Fruit fly (Drosophila melanogaster) whole organism, embryonic: Measurements from ENCODE around the gene CG15882.

Source experiments
- Atf-2 ChIP-seq: fragments of 200-800 bp; sonication (Bioruptor generic); optimal IDR thresholded peaks from 2 replicates; lab custom pipeline; 2016; ENCODE audit warnings: missing biosample characterization, missing genetic modification characterization
- B-H1 ChIP-seq: fragments of 200-800 bp; sonication (Bioruptor generic); IDR thresholded peaks from 3 replicates; pipeline ENCODE4 v1.3.6; 2022; ENCODE audit warnings: missing biosample characterization, missing genetic modification characterization
- Bgb ChIP-seq: fragments of 200-800 bp; sonication (Bioruptor generic); IDR thresholded peaks from 2 replicates; pipeline ENCODE4 v1.3.6; 2022; ENCODE audit warnings: missing biosample characterization, missing genetic modification characterization; ENCODE audit not compliant: partially characterized antibody
- CG10321 ChIP-seq: fragments of 200-800 bp; sonication (Bioruptor generic); IDR thresholded peaks from 2 replicates; pipeline ENCODE4 v1.3.6; 2022; ENCODE audit warnings: missing biosample characterization, missing genetic modification characterization
- CG10431 ChIP-seq: fragments of 200-800 bp; sonication (Bioruptor generic); optimal IDR thresholded peaks from 3 replicates; lab custom pipeline; 2018; ENCODE audit warnings: missing biosample characterization, mild to moderate bottlenecking, missing genetic modification characterization
- CG1233 ChIP-seq: fragments of 200-800 bp; sonication (Bioruptor generic); optimal IDR thresholded peaks from 4 replicates; lab custom pipeline; 2018; ENCODE audit warnings: missing biosample characterization, mild to moderate bottlenecking, missing genetic modification characterization
- CG17361 ChIP-seq: fragments of 200-800 bp; sonication (Bioruptor generic); IDR thresholded peaks from 3 replicates; pipeline ENCODE4 v1.3.6; 2022; ENCODE audit warnings: missing biosample characterization, missing genetic modification characterization
- CG17612 ChIP-seq: fragments of 200-800 bp; sonication (Bioruptor generic); IDR thresholded peaks from 2 replicates; pipeline ENCODE4 v1.3.6; 2022; ENCODE audit warnings: missing biosample characterization, missing genetic modification characterization
- CG1832 ChIP-seq: fragments of 200-800 bp; sonication (Bioruptor generic); optimal IDR thresholded peaks from 2 replicates; lab custom pipeline; 2017; ENCODE audit warnings: missing biosample characterization, mild to moderate bottlenecking, missing genetic modification characterization, inconsistent platforms
- CG30431 ChIP-seq: fragments of 200-800 bp; sonication (Bioruptor generic); optimal IDR thresholded peaks from 2 replicates; lab custom pipeline; 2017; ENCODE audit warnings: missing biosample characterization, missing genetic modification characterization
- CG3281 ChIP-seq: fragments of 200-800 bp; sonication (Bioruptor generic); optimal IDR thresholded peaks from 3 replicates; lab custom pipeline; 2017; ENCODE audit warnings: missing biosample characterization, mild to moderate bottlenecking, missing genetic modification characterization
- CG33557 ChIP-seq: fragments of 200-800 bp; sonication (Bioruptor generic); optimal IDR thresholded peaks from 2 replicates; lab custom pipeline; 2019; ENCODE audit warnings: missing biosample characterization, mild to moderate bottlenecking, missing genetic modification characterization, moderate library complexity
- CG3847 ChIP-seq: fragments of 200-800 bp; sonication (Bioruptor generic); IDR thresholded peaks from 2 replicates; pipeline ENCODE4 v1.3.6; 2022; ENCODE audit warnings: missing biosample characterization, missing genetic modification characterization
- CG5245 ChIP-seq: fragments of 200-800 bp; sonication (Bioruptor generic); optimal IDR thresholded peaks from 3 replicates; lab custom pipeline; 2016; ENCODE audit warnings: missing biosample characterization, missing genetic modification characterization
- CG6175 ChIP-seq: fragments of 200-800 bp; sonication (Bioruptor generic); IDR thresholded peaks from 3 replicates; pipeline ENCODE4 v1.3.6; 2022; ENCODE audit warnings: missing biosample characterization, missing genetic modification characterization
- CG7556 ChIP-seq: fragments of 200-800 bp; sonication (Bioruptor generic); optimal IDR thresholded peaks from 2 replicates; lab custom pipeline; 2017; ENCODE audit warnings: missing biosample characterization, mild to moderate bottlenecking, missing genetic modification characterization
- CG7963 ChIP-seq: fragments of 200-800 bp; sonication (Bioruptor generic); IDR thresholded peaks from 3 replicates; pipeline ENCODE4 v1.3.6; 2022; ENCODE audit warnings: missing biosample characterization, missing genetic modification characterization; ENCODE audit not compliant: partially characterized antibody
- CG8290 ChIP-seq, 3 experiments: fragments of 200-800 bp; sonication (Bioruptor generic); optimal IDR thresholded peaks; 2 replicates each; lab custom pipeline; 2016 to 2019; ENCODE audit warnings: missing biosample characterization in 3 of 3, missing genetic modification characterization in 3 of 3, mild to moderate bottlenecking in 2 of 3, moderate library complexity in 1 of 3
- CG8924 ChIP-seq: fragments of 200-800 bp; optimal IDR thresholded peaks from 3 replicates; lab custom pipeline; 2019; ENCODE audit warnings: missing biosample characterization, mild to moderate bottlenecking, missing genetic modification characterization, moderate library complexity
- CG9932 ChIP-seq: fragments of 200-800 bp; sonication (Bioruptor generic); IDR thresholded peaks from 2 replicates; pipeline ENCODE4 v1.3.6; 2022; ENCODE audit warnings: missing biosample characterization, missing genetic modification characterization
- Camta ChIP-seq: fragments of 200-800 bp; sonication (Bioruptor generic); optimal IDR thresholded peaks from 2 replicates; lab custom pipeline; 2016; ENCODE audit warnings: missing biosample characterization, missing genetic modification characterization
- D19A ChIP-seq: fragments of 200-800 bp; optimal IDR thresholded peaks from 3 replicates; lab custom pipeline; 2019; ENCODE audit warnings: missing biosample characterization, mild to moderate bottlenecking, missing genetic modification characterization, moderate library complexity
- GATAe ChIP-seq: fragments of 200-800 bp; sonication (Bioruptor generic); conservative IDR thresholded peaks from 2 replicates; pipeline ENCODE4 v1.3.6; 2022; ENCODE audit warnings: missing biosample characterization, missing genetic modification characterization
- HLHmδ ChIP-seq: fragments of 200-800 bp; sonication (Bioruptor generic); optimal IDR thresholded peaks from 2 replicates; lab custom pipeline; 2018; ENCODE audit warnings: missing biosample characterization, mild to moderate bottlenecking, missing genetic modification characterization, moderate library complexity
- Jarid2 ChIP-seq: fragments of 200-800 bp; sonication (Bioruptor generic); optimal IDR thresholded peaks from 3 replicates; lab custom pipeline; 2017; ENCODE audit warnings: mild to moderate bottlenecking, missing biosample characterization, missing genetic modification reagents, missing genetic modification characterization
- Med ChIP-seq: fragments of 200-800 bp; sonication (Bioruptor generic); peaks from one replicate; lab custom pipeline; 2016; ENCODE audit warnings: missing biosample characterization, missing genetic modification characterization, mild to moderate bottlenecking, inconsistent platforms, moderate library complexity
- Pdp1 ChIP-seq, 2 experiments: fragments of 200-800 bp; sonication (Bioruptor generic); optimal IDR thresholded peaks; 3 replicates each; lab custom pipeline; 2016; ENCODE audit warnings: missing biosample characterization in 2 of 2, missing genetic modification characterization in 2 of 2, mild to moderate bottlenecking in 1 of 2, moderate library complexity in 1 of 2
- Ssrp ChIP-seq: fragments of 200-800 bp; sonication (Bioruptor generic); optimal IDR thresholded peaks from 2 replicates; lab custom pipeline; 2018; ENCODE audit warnings: missing biosample characterization, mild to moderate bottlenecking, missing genetic modification characterization, moderate library complexity
- bbx ChIP-seq: fragments of 200-800 bp; sonication (Bioruptor generic); IDR thresholded peaks from 2 replicates; pipeline ENCODE4 v1.3.6; 2022; ENCODE audit warnings: missing biosample characterization, missing genetic modification characterization; ENCODE audit not compliant: partially characterized antibody
- corto ChIP-seq: fragments of 200-800 bp; sonication (Bioruptor generic); optimal IDR thresholded peaks from 2 replicates; lab custom pipeline; 2016; ENCODE audit warnings: missing biosample characterization, mild to moderate bottlenecking, missing genetic modification characterization, moderate library complexity
- croc ChIP-seq: fragments of 200-800 bp; sonication (Bioruptor generic); conservative IDR thresholded peaks from 3 replicates; pipeline ENCODE4 v1.3.6; 2022; ENCODE audit warnings: missing biosample characterization, missing genetic modification characterization
- cwo ChIP-seq: fragments of 200-800 bp; sonication (Bioruptor generic); optimal IDR thresholded peaks from 3 replicates; lab custom pipeline; 2017; ENCODE audit warnings: missing biosample characterization, missing genetic modification characterization, mild to moderate bottlenecking, moderate library complexity, missing genetic modification reagents
- dati ChIP-seq: fragments of 200-800 bp; sonication (Bioruptor generic); IDR thresholded peaks from 2 replicates; pipeline ENCODE4 v1.3.6; 2022; ENCODE audit warnings: missing biosample characterization, missing genetic modification characterization
- dm ChIP-seq: fragments of 200-800 bp; sonication (Bioruptor generic); optimal IDR thresholded peaks from 3 replicates; lab custom pipeline; 2016; ENCODE audit warnings: missing biosample characterization, missing genetic modification characterization
- gce ChIP-seq: fragments of 200-800 bp; sonication (Bioruptor generic); IDR thresholded peaks from 3 replicates; pipeline ENCODE4 v1.3.6; 2022; ENCODE audit warnings: missing biosample characterization, missing genetic modification characterization
- gcm ChIP-seq: fragments of 200-800 bp; sonication (Bioruptor generic); optimal IDR thresholded peaks from 2 replicates; lab custom pipeline; 2019; ENCODE audit warnings: missing biosample characterization, mild to moderate bottlenecking, missing genetic modification characterization, moderate library complexity
- gt ChIP-seq: fragments of 200-800 bp; sonication (Bioruptor generic); IDR thresholded peaks from 2 replicates; pipeline ENCODE4 v1.3.6; 2022; ENCODE audit warnings: missing biosample characterization, missing genetic modification characterization
- hth ChIP-seq: fragments of >200 bp; optimal IDR thresholded peaks from 2 replicates; lab custom pipeline; 2017; ENCODE audit warnings: inconsistent platforms
- kni ChIP-seq: fragments of 200-800 bp; sonication (Bioruptor generic); optimal IDR thresholded peaks from 3 replicates; lab custom pipeline; 2017; ENCODE audit warnings: mild to moderate bottlenecking, missing biosample characterization, missing genetic modification reagents, missing genetic modification characterization
- lab ChIP-seq: fragments of 200-800 bp; sonication (Bioruptor generic); optimal IDR thresholded peaks from 3 replicates; lab custom pipeline; 2017; ENCODE audit warnings: missing biosample characterization, missing genetic modification characterization, mild to moderate bottlenecking, moderate library complexity, missing genetic modification reagents
- maf-S ChIP-seq: fragments of 200-800 bp; sonication (Bioruptor generic); optimal IDR thresholded peaks from 2 replicates; lab custom pipeline; 2016; ENCODE audit warnings: missing biosample characterization, missing genetic modification characterization
- onecut ChIP-seq: fragments of 200-800 bp; sonication (Bioruptor generic); IDR thresholded peaks from 2 replicates; pipeline ENCODE4 v1.3.6; 2022; ENCODE audit warnings: missing biosample characterization, missing genetic modification characterization
- sqz ChIP-seq: fragments of 200-800 bp; sonication (Bioruptor generic); optimal IDR thresholded peaks from 3 replicates; lab custom pipeline; 2018; ENCODE audit warnings: missing biosample characterization, mild to moderate bottlenecking, missing genetic modification characterization
- tup ChIP-seq: fragments of 200-800 bp; sonication (Bioruptor generic); optimal IDR thresholded peaks from 2 replicates; lab custom pipeline; 2016; ENCODE audit warnings: missing biosample characterization, mild to moderate bottlenecking, missing genetic modification characterization, moderate library complexity
- wdn ChIP-seq: fragments of 200-800 bp; sonication (Bioruptor generic); IDR thresholded peaks from 2 replicates; pipeline ENCODE4 v1.3.6; 2022; ENCODE audit warnings: missing biosample characterization, missing genetic modification characterization

The CG15882 gene

DNA sequence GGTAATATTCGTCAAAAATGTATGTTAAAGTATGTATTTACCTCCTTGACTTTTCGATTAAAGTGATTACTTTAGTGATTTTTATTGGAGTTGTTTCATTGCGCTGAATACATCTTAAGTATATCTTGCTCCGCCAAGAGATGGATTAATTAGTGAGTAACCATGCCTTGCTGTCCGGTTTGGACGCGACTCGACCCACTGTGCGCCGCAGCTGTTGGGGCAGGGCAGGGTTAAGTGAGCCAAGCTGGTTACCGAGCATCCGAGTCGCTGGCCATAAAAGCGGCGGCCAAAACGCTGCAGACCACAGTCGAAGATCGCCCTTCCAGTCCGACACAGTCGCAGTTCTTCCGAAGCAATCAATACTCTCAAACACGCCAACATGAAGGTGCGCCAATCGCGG is 42.8 kb downstream of the CG15882 start, which contains the start of gene CG14191 (continued):
- TF ChIP-seq CG1233 (GFP tag; lab: Kevin White, UChicago) (no peak), CG8924 (tag; lab: Kevin White, UChicago) (no peak)

DNA sequence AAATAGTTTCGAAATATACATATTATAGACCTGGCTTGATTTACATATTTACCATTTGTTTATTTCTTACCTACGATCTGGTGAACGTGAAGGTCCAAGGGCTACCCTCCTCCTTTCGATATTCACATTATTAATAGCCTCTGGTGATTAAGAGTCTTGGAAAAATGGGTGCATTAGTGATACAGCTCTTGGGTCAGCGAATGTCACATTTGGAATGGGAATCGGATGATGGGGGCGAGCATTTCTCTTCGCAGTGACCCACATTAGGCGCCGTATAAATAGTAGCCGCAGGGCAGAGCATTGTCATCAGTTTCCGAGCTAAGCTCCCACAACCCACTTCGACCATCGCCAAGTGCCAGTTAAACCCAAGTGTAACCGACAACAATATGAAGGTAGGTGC is 46.8 kb downstream of the CG15882 start, which contains the start of gene CG7406:
TSS of gene CG7406 (plus strand) at position 301 of the 400 bp plus-strand sequence.
- TF ChIP-seq dm (GFP tag; lab: Kevin White, UChicago) (no peak), hth (lab: Kevin White, UChicago) (no peak), CG5245 (GFP tag; lab: Kevin White, UChicago) (no peak), Camta (GFP tag; lab: Kevin White, UChicago) (no peak), kni (GFP tag; lab: Kevin White, UChicago) (no peak), CG3847 (GFP tag; lab: Robert Waterston, UW) (no peak), CG7556 (GFP tag; lab: Kevin White, UChicago) (no peak), Bgb (GFP tag; lab: Robert Waterston, UW) (no peak), CG9932 (no peak), gcm (GFP tag; lab: Kevin White, UChicago) (no peak), Med (no peak), bbx (GFP tag; lab: Robert Waterston, UW) (no peak), gt (GFP tag; lab: Robert Waterston, UW) (no peak)
- TF ChIP-seq, all 482 proteins: peak for 0

DNA sequence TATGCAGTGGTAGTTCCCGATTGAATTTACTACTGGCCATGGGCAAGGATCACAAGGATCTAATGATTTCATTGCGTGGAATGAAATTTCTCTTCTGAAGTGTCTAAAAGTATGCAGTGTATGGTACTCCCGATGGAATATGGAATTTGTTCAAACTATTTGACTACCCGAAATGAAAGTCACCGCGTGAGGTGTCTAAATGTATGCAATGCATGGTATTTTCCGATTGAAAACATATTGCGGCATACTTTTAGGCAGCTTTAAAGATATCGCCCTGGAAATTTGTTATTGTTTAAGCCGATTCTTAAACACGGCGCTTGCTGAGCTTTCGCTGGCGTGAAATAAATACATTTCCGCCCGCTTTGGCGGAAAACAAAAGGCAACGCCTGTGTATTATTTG is 49.6 kb downstream of the CG15882 start:
- TF ChIP-seq HLHmδ (GFP tag; lab: Kevin White, UChicago) (no peak), CG17612 (GFP tag; lab: Robert Waterston, UW) (peak; percentile 86), CG8290 (GFP tag; optimal IDR thresholded peaks at IDR 0.05; lab: Kevin White, UChicago) (peak; percentile 87), CG8290 (tag; optimal IDR thresholded peaks at IDR 0.05; lab: Kevin White, UChicago) (peak; percentile 7 to 69), Med (peak; percentile 19)

- no peak for TF ChIP-seq CG33557 (GFP tag; lab: Kevin White, UChicago)
- TF ChIP-seq CG17361: no peak
- TF ChIP-seq dati (GFP tag; lab: Robert Waterston, UW): no peak
- TF ChIP-seq cwo: peak; percentile 6
- no peak for TF ChIP-seq CG30431 (GFP tag; lab: Kevin White, UChicago)
- TF ChIP-seq maf-S (GFP tag; lab: Kevin White, UChicago): no peak
- TF ChIP-seq corto: no peak
- no peak for TF ChIP-seq CG7963 (GFP tag; lab: Robert Waterston, UW)
- TF ChIP-seq CG3281: no peak
- TF ChIP-seq CG10321: 0 out of 2 replicates have a peak, but pooled peaks have one; percentile 39
- TF ChIP-seq wdn (GFP tag; lab: Robert Waterston, UW): no peak
- TF ChIP-seq croc (GFP tag; lab: Robert Waterston, UW): no peak
- TF ChIP-seq B-H1 (GFP tag; lab: Robert Waterston, UW): no peak
- peak; percentile 10 for TF ChIP-seq lab (GFP tag; lab: Kevin White, UChicago)
- no peak for TF ChIP-seq onecut (GFP tag; lab: Robert Waterston, UW)
- TF ChIP-seq gce (GFP tag; lab: Robert Waterston, UW): no peak
- no peak for TF ChIP-seq Atf-2 (GFP tag; lab: Kevin White, UChicago)
- TF ChIP-seq CG10431 (GFP tag; lab: Kevin White, UChicago): no peak
- peak; percentile 14 for TF ChIP-seq CG1832
- TF ChIP-seq sqz: peak; percentile 67
- no peak for TF ChIP-seq Ssrp (tag; lab: Kevin White, UChicago)
- no peak for TF ChIP-seq Jarid2 (GFP tag; lab: Kevin White, UChicago)
- TF ChIP-seq tup (GFP tag; lab: Kevin White, UChicago): no peak
- no peak for TF ChIP-seq D19A (tag; lab: Kevin White, UChicago)
- TF ChIP-seq CG6175 (GFP tag; lab: Robert Waterston, UW): peak; percentile 88
- TF ChIP-seq gt (GFP tag; lab: Robert Waterston, UW): no peak
- TF ChIP-seq GATAe (GFP tag; lab: Robert Waterston, UW): peak; percentile 84
- peak in 1 of 2 experiments; percentile 9 for TF ChIP-seq Pdp1 (GFP tag; optimal IDR thresholded peaks at IDR 0.05; lab: Kevin White, UChicago)
Observed at dm6 chrX:19073878-19074277, 50.3 kb downstream of the CG15882 start.
